Fruit fly (Drosophila melanogaster) whole organism, wandering third instar larva: ENCODE results near the gene MFS9.
A peak's percentile ranks its signal among the peaks of the same experiment; 100 is the strongest.

ENCODE experiments used
- CG32264 ChIP-seq: fragments of 200-800 bp; sonication (Bioruptor generic); optimal IDR thresholded peaks from 2 replicates; lab custom pipeline; 2016; ENCODE audit warnings: missing biosample characterization, missing genetic modification characterization
- CrebA ChIP-seq: fragments of 200-800 bp; sonication (Bioruptor generic); optimal IDR thresholded peaks from 2 replicates; lab custom pipeline; 2016; ENCODE audit warnings: missing biosample characterization, mild to moderate bottlenecking, missing genetic modification characterization, borderline replicate concordance
- Dif ChIP-seq: fragments of 200-275, 200-300 bp; sonication (Bioruptor generic); optimal IDR thresholded peaks from 2 replicates; lab custom pipeline; 2018; ENCODE audit warnings: missing biosample characterization, missing genetic modification characterization; ENCODE audit not compliant: partially characterized antibody
- GATAd ChIP-seq: sonication (Bioruptor generic); optimal IDR thresholded peaks from 2 replicates; lab custom pipeline; 2016; ENCODE audit warnings: missing biosample characterization, missing genetic modification characterization
- HLH106 ChIP-seq: fragments of 200-800 bp; optimal IDR thresholded peaks from 3 replicates; lab custom pipeline; 2019; ENCODE audit warnings: missing biosample characterization, mild to moderate bottlenecking, missing genetic modification characterization, moderate library complexity
- Hnf4 ChIP-seq: fragments of 200-800 bp; sonication (Bioruptor generic); optimal IDR thresholded peaks from 2 replicates; lab custom pipeline; 2016; ENCODE audit warnings: missing biosample characterization, mild to moderate bottlenecking, missing genetic modification characterization
- Hr78 ChIP-seq: fragments of >200 bp; optimal IDR thresholded peaks from 2 replicates; lab custom pipeline; 2017; ENCODE audit warnings: missing biosample characterization, missing genetic modification characterization
- Hr83 ChIP-seq: fragments of 200-300 bp; sonication (Bioruptor generic); optimal IDR thresholded peaks from 2 replicates; lab custom pipeline; 2016; ENCODE audit warnings: missing biosample characterization, mild to moderate bottlenecking, missing genetic modification characterization, moderate library complexity; ENCODE audit not compliant: poor library complexity, severe bottlenecking
- N ChIP-seq: fragments of >200 bp; optimal IDR thresholded peaks from 2 replicates; lab custom pipeline; 2018; ENCODE audit warnings: missing biosample characterization, missing external identifiers, missing genetic modification characterization
- OdsH ChIP-seq: fragments of 200-800 bp; sonication (Bioruptor generic); optimal IDR thresholded peaks from 2 replicates; lab custom pipeline; 2016; ENCODE audit warnings: missing biosample characterization, mild to moderate bottlenecking, missing genetic modification characterization
- Rel ChIP-seq, 2 experiments: fragments of 200-800 bp; sonication (Bioruptor generic) in 1 of 2; optimal IDR thresholded peaks; 2 replicates in 1 of 2; 3 replicates in 1 of 2; lab custom pipeline; 2016 to 2019; ENCODE audit warnings: mild to moderate bottlenecking in 2 of 2, missing biosample characterization in 2 of 2, missing genetic modification characterization in 2 of 2, moderate library complexity in 1 of 2
- Sp1 ChIP-seq: fragments of 200-800 bp; sonication (Bioruptor generic); optimal IDR thresholded peaks from 3 replicates; lab custom pipeline; 2019; ENCODE audit warnings: missing biosample characterization, mild to moderate bottlenecking, missing genetic modification characterization, moderate library complexity
- Vsx2 ChIP-seq: fragments of 200-300, 225-300 bp; sonication (Bioruptor generic); optimal IDR thresholded peaks from 2 replicates; lab custom pipeline; 2018; ENCODE audit warnings: missing biosample characterization, missing genetic modification characterization; ENCODE audit not compliant: partially characterized antibody
- brk ChIP-seq: fragments of 200-800 bp; sonication (Bioruptor generic); optimal IDR thresholded peaks from 2 replicates; lab custom pipeline; 2016; ENCODE audit warnings: missing biosample characterization, mild to moderate bottlenecking, missing genetic modification characterization
- dl ChIP-seq, 2 experiments: fragments of 175-275, 200-275 bp in 1 of 2; fragments of 200-275 bp in 1 of 2; sonication (Bioruptor generic); optimal IDR thresholded peaks; lab custom pipeline; 2018; ENCODE audit warnings: mild to moderate bottlenecking in 2 of 2, missing biosample characterization in 2 of 2, missing genetic modification characterization in 2 of 2, moderate library complexity in 2 of 2; ENCODE audit not compliant: partially characterized antibody in 2 of 2, insufficient read depth in 1 of 2
- dmrt93B ChIP-seq: fragments of 200-800 bp; sonication (Bioruptor generic); optimal IDR thresholded peaks from 2 replicates; lab custom pipeline; 2018; ENCODE audit warnings: missing biosample characterization, mild to moderate bottlenecking, missing genetic modification characterization
- dsf ChIP-seq: sonication (Bioruptor generic); optimal IDR thresholded peaks from 2 replicates; lab custom pipeline; 2016; ENCODE audit warnings: missing biosample characterization, missing genetic modification characterization, borderline replicate concordance
- ey ChIP-seq: fragments of 200-800 bp; sonication (Bioruptor generic); optimal IDR thresholded peaks from 2 replicates; lab custom pipeline; 2016; ENCODE audit warnings: missing biosample characterization, missing genetic modification characterization
- fru ChIP-seq: fragments of 200-800 bp; sonication (Bioruptor generic); optimal IDR thresholded peaks from 3 replicates; lab custom pipeline; 2016; ENCODE audit warnings: missing biosample characterization, mild to moderate bottlenecking, missing genetic modification characterization
- h ChIP-seq: fragments of 200-800 bp; sonication (Bioruptor generic); optimal IDR thresholded peaks from 3 replicates; lab custom pipeline; 2016; ENCODE audit warnings: missing biosample characterization, mild to moderate bottlenecking, missing genetic modification characterization
- jim ChIP-seq: fragments of 175-275, 200-325 bp; sonication (Bioruptor generic); optimal IDR thresholded peaks from 2 replicates; lab custom pipeline; 2016; ENCODE audit warnings: missing biosample characterization, mild to moderate bottlenecking, missing genetic modification characterization
- lola ChIP-seq: fragments of >200 bp; optimal IDR thresholded peaks from 2 replicates; lab custom pipeline; 2017; ENCODE audit warnings: missing biosample characterization, missing genetic modification characterization
- psq ChIP-seq: fragments of 200-800 bp; sonication (Bioruptor generic); optimal IDR thresholded peaks from 3 replicates; lab custom pipeline; 2017; ENCODE audit warnings: missing biosample characterization, mild to moderate bottlenecking, missing genetic modification characterization, moderate library complexity
- rgr ChIP-seq: fragments of 200-800 bp; sonication (Bioruptor generic); optimal IDR thresholded peaks from 3 replicates; lab custom pipeline; 2016; ENCODE audit warnings: missing biosample characterization, mild to moderate bottlenecking, missing genetic modification characterization
- sage ChIP-seq: fragments of 200-800 bp; sonication (Bioruptor generic); optimal IDR thresholded peaks from 2 replicates; lab custom pipeline; 2016; ENCODE audit warnings: missing biosample characterization, mild to moderate bottlenecking, missing genetic modification characterization
- sv ChIP-seq: fragments of 200-800 bp; sonication (Bioruptor generic); optimal IDR thresholded peaks from 3 replicates; lab custom pipeline; 2016; ENCODE audit warnings: missing biosample characterization, missing genetic modification characterization
- tai ChIP-seq: sonication (Bioruptor generic); optimal IDR thresholded peaks from 2 replicates; lab custom pipeline; 2016; ENCODE audit warnings: missing biosample characterization, missing genetic modification characterization

MFS9 gene

DNA sequence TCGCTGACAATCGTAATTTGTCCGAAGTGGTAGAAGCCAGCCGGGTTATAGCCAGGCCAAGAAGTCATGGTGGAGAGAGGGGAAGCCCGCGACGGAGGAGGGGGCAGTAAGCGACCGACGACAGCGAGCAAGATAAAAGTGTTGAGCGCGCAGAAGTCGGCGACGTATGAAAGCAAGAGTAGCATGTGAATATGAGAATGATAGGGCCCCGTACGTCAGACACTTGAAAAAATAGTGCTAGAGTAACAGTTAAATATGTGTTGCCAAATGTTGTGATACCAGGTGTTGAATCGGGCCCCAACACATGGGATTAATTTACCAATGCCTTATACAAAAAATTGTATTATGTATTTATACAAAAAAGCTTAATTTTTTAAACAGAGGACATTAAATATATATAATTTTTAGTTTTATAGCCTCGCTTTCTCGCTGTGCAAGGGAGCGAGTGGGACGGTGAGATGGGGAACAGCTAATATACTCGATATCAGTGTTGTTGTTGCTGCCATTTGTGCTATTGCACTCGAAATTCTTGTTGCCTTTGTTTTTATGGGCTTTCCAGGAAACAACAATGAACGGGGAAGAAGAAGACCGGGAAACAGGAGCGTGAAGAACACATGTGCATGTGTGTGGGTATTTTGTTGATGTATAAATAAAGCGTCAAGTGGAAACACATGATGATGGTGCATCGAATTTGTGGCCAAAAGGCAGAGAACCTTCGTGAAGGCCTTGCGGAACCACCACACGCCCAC, 37.8 kb upstream of the MFS9 start (continued):
- TF ChIP-seq Hr83 (GFP tag; lab: Kevin White, UChicago), result peak; percentile 61

DNA sequence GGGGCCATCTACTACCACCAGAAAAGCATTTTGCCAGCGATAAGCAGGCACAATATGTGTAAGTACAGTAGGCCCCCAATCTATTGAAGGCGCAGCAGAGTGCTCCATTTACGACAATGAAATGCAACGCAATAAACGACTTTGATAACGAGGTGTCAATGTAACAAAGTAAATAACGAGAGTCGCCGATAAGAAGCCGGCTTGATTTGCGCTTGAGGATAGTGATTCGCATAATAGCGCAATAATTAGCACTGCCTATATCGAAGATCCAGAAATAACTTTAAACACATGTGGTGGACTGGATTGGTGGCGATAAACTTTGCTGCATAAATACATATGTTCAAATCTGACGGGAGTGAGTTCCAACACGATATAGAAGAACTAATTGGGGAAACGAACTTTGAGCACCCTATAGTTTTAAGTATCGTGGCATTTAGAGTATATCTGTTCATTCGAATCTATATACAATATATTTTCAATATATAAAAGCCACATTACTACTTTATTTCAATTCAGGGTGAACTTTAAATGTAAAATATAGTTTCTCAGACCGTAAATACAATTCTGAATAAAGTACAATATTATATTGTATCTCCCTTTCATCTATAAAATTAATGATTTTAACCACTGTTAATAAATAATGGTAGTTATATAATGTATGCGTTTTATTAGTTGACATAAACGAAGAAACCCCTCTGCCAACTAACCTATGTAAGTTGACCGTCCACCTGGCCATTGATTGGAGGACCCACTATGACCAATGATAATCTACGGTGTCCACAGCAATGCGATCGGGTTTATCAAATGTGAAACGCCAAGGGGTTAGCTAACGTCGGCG, 37.0 kb upstream of the MFS9 start:
- no peak for TF ChIP-seq sv (GFP tag; lab: Kevin White, UChicago)
- no peak for TF ChIP-seq dl (GFP tag; optimal IDR thresholded peaks at IDR 0.05; lab: Kevin White, UChicago; ENCODE audit: insufficient read depth in 1 of 2, partially characterized antibody in 2 of 2)
- TF ChIP-seq CrebA (GFP tag; lab: Kevin White, UChicago), result no peak
- peak; percentile 22 for TF ChIP-seq fru (GFP tag; lab: Kevin White, UChicago)
- TF ChIP-seq h (GFP tag; lab: Kevin White, UChicago), result peak; percentile 21
- TF ChIP-seq jim, result no peak
- no peak for TF ChIP-seq dsf (GFP tag; lab: Kevin White, UChicago)
- TF ChIP-seq Hr83 (GFP tag; lab: Kevin White, UChicago), result peak; percentile 15
- peak; percentile 21 for TF ChIP-seq rgr (GFP tag; lab: Kevin White, UChicago)
- TF ChIP-seq lola (GFP tag; lab: Kevin White, UChicago), result no peak
- TF ChIP-seq Dif, result no peak
- no peak for TF ChIP-seq Rel (GFP tag; optimal IDR thresholded peaks at IDR 0.05; lab: Kevin White, UChicago)
- TF ChIP-seq Rel (tag; optimal IDR thresholded peaks at IDR 0.05; lab: Kevin White, UChicago), result peak; percentile 9

DNA sequence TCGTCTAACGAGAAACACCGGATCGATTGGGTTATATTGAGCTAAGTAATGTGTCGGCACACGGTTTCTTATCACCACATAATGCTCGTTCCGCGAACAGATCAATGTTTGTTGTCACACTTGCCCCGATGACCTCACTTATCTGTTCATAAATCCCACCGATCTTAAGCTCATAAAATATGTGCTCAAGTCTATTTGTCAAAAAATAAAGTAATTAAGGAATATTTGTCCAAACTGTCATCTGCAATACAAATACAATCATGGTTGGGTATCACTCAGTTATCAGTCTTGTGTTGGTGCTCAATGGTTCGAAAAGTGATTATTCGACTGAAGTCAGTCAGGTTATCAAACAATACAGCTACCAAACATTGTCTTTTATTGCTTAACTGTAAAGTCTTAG, 36.0 kb upstream of the MFS9 start:
- no peak for TF ChIP-seq Dif
- no peak for TF ChIP-seq OdsH (GFP tag; lab: Kevin White, UChicago)
- TF ChIP-seq CrebA (GFP tag; lab: Kevin White, UChicago), result peak; percentile 47
- TF ChIP-seq, all 38 proteins: peak for 1

DNA sequence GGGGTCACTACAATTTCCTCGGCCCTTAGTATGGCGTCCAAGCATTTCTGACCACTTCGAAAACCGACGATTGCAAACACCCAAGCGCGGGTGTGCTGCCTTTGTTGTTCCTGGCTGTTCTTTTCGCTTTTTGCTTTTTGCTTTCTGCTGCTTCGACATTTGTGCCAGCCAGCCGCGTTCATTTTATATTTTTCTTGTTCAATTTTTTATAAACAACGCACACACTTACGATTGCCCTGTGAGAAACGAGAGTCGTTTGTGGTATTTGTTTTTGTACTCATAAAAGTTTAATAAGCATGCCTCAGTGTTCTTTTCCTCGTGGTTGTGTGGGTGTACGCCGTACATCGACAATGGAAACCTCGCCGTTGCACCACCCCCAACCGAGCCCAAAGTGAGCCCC, 35.5 kb upstream of the MFS9 start:
- TF ChIP-seq sage (GFP tag; lab: Kevin White, UChicago) (peak; percentile 36), Vsx2 (GFP tag; lab: Kevin White, UChicago) (no peak), GATAd (no peak), Rel (GFP tag; optimal IDR thresholded peaks at IDR 0.05; lab: Kevin White, UChicago) (no peak), Rel (tag; optimal IDR thresholded peaks at IDR 0.05; lab: Kevin White, UChicago) (peak; percentile 51), N (no peak), rgr (GFP tag; lab: Kevin White, UChicago) (peak; percentile 5), brk (no peak), CG32264 (GFP tag; lab: Kevin White, UChicago) (no peak), ey (GFP tag; lab: Kevin White, UChicago) (no peak), sv (GFP tag; lab: Kevin White, UChicago) (no peak), h (GFP tag; lab: Kevin White, UChicago) (no peak), tai (GFP tag; lab: Kevin White, UChicago) (no peak), Sp1 (no peak), Hr78 (GFP tag; lab: Kevin White, UChicago) (no peak), lola (GFP tag; lab: Kevin White, UChicago) (no peak), Dif (no peak), dmrt93B (no peak), Hnf4 (GFP tag; lab: Kevin White, UChicago) (no peak), dsf (GFP tag; lab: Kevin White, UChicago) (no peak), HLH106 (tag; lab: Kevin White, UChicago) (no peak), psq (GFP tag; lab: Kevin White, UChicago) (no peak)
- TF ChIP-seq, all 38 proteins: peak for 3
